Worm (Caenorhabditis elegans) whole organism, L3 larva: ENCODE results near the gene ddx-15.

Source experiments
- daf-12 ChIP-seq: fragments of 150-350 bp; optimal IDR thresholded peaks from 2 replicates; lab custom pipeline; 2014; ENCODE audit warnings: missing biosample characterization, missing genetic modification reagents, missing genetic modification characterization
- jun-1 ChIP-seq: fragments of 150-350 bp; optimal IDR thresholded peaks from 2 replicates; lab custom pipeline; 2014; ENCODE audit warnings: missing biosample characterization, missing genetic modification reagents, missing genetic modification characterization
- mdl-1 ChIP-seq: fragments of 150-350 bp; optimal IDR thresholded peaks from 2 replicates; lab custom pipeline; 2014; ENCODE audit warnings: missing biosample characterization, missing genetic modification characterization
- nhr-43 ChIP-seq: sonication (generic microtip); optimal IDR thresholded peaks from 2 replicates; lab custom pipeline; 2016; ENCODE audit warnings: mild to moderate bottlenecking, missing genetic modification characterization, missing compliant biosample characterization; ENCODE audit not compliant: poor library complexity, severe bottlenecking
- nhr-77 ChIP-seq: fragments of 150-350 bp; optimal IDR thresholded peaks from 2 replicates; lab custom pipeline; 2014; ENCODE audit warnings: missing biosample characterization, missing genetic modification characterization
- unc-62 ChIP-seq: fragments of 150-350 bp; sonication (generic microtip); optimal IDR thresholded peaks from 4 replicates; lab custom pipeline; 2014; ENCODE audit warnings: missing biosample characterization, missing genetic modification reagents, missing genetic modification characterization

DNA sequence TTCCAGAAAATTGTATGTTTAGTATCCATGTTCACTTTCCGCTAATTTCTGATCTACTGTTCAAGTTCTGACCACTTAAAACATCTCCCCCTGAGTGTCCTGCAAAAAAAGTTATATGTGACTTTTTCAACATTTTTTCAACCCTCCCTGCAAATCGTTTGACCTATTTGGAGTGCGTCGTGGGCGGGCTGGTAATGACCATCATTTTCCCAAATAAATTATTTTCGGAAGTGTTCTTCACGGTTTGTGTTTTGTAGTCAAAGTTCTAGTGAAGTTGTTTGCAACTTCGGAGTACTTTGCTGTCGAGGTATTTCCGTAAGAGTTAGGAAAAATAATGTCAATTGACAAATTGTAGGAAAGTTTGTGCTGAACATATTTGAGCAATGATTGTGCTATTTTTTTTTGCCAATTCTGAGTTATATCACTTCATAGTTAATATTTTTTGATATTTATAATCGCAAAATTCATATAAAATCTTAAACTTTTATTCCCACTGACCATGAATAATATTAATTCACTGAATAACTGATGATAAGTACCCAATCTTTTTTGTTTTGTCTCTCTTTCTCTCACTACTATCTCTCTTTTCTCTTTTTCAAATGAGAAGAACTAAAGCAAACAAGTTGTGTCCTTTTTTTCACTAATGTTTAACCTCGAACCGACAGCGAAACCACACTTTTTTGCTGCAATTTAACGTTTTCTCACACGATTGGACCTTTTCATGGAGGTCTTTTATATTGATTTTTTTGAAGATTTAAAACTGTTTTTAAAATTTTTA is 30.9 kb upstream of the ddx-15 start:
- no peak for TF ChIP-seq mdl-1
- no peak for TF ChIP-seq jun-1
- no peak for TF ChIP-seq nhr-43 (tag; lab: Kevin White, UChicago)
- TF ChIP-seq unc-62 (GFP tag; lab: Kevin White, UChicago) = no peak
- no peak for TF ChIP-seq daf-12
- no peak for TF ChIP-seq nhr-77 (tag; lab: Kevin White, UChicago)
